Worm (Caenorhabditis elegans) whole organism, late embryonic: Measurements from ENCODE around the gene nmad-1.

Experiments used
- F13H6.1 ChIP-seq: sonication (generic microtip); optimal IDR thresholded peaks from 2 replicates; lab custom pipeline; 2016; ENCODE audit warnings: missing genetic modification characterization, missing compliant biosample characterization
- K02D7.2 ChIP-seq: sonication (generic microtip); optimal IDR thresholded peaks from 2 replicates; lab custom pipeline; 2017; ENCODE audit warnings: mild to moderate bottlenecking, missing genetic modification characterization, missing compliant biosample characterization
- K09A11.1 ChIP-seq: sonication (generic microtip); optimal IDR thresholded peaks from 2 replicates; lab custom pipeline; 2017; ENCODE audit warnings: antibody characterized with exemption, mild to moderate bottlenecking, missing genetic modification characterization, missing compliant biosample characterization; ENCODE audit not compliant: insufficient read depth
- T23F11.4 ChIP-seq: fragments of 200-800 bp; sonication (Bioruptor generic); optimal IDR thresholded peaks from 2 replicates; lab custom pipeline; 2018; ENCODE audit warnings: mild to moderate bottlenecking, missing genetic modification characterization, missing compliant biosample characterization
- ahr-1 ChIP-seq: sonication (generic microtip); optimal IDR thresholded peaks from 2 replicates; lab custom pipeline; 2016; ENCODE audit warnings: missing genetic modification characterization, missing compliant biosample characterization
- ama-1 ChIP-seq: fragments of 150-350 bp; optimal IDR thresholded peaks from 2 replicates; lab custom pipeline; 2014
- ceh-2 ChIP-seq: sonication (generic microtip); optimal IDR thresholded peaks from 2 replicates; lab custom pipeline; 2016; ENCODE audit warnings: missing genotype, missing genetic modification characterization, missing compliant biosample characterization
- ceh-34 ChIP-seq: sonication (generic microtip); optimal IDR thresholded peaks from 2 replicates; lab custom pipeline; 2016; ENCODE audit warnings: mild to moderate bottlenecking, missing genetic modification characterization, missing compliant biosample characterization
- ceh-48 ChIP-seq: sonication (generic microtip); optimal IDR thresholded peaks from 2 replicates; lab custom pipeline; 2016; ENCODE audit warnings: missing genetic modification characterization, inconsistent platforms, missing compliant biosample characterization
- ceh-9 ChIP-seq: sonication (generic microtip); optimal IDR thresholded peaks from 2 replicates; lab custom pipeline; 2016; ENCODE audit warnings: mild to moderate bottlenecking, missing genetic modification characterization, inconsistent platforms, missing compliant biosample characterization
- che-1 ChIP-seq: sonication (generic microtip); optimal IDR thresholded peaks from 2 replicates; lab custom pipeline; 2016; ENCODE audit warnings: mild to moderate bottlenecking, missing genetic modification characterization, missing compliant biosample characterization
- dmd-4 ChIP-seq: sonication (generic microtip); optimal IDR thresholded peaks from 2 replicates; lab custom pipeline; 2016; ENCODE audit warnings: borderline replicate concordance, missing genetic modification characterization, missing compliant biosample characterization
- dve-1 ChIP-seq: sonication (generic microtip); optimal IDR thresholded peaks from 2 replicates; lab custom pipeline; 2017; ENCODE audit warnings: antibody characterized with exemption, mild to moderate bottlenecking, missing genetic modification characterization, missing compliant biosample characterization
- elt-2 ChIP-seq: sonication (generic microtip); optimal IDR thresholded peaks from 2 replicates; lab custom pipeline; 2016; ENCODE audit warnings: missing genetic modification reagents, missing genetic modification characterization, missing compliant biosample characterization
- eyg-1 ChIP-seq: sonication (generic microtip); optimal IDR thresholded peaks from 2 replicates; lab custom pipeline; 2016; ENCODE audit warnings: missing genotype, missing genetic modification characterization, missing compliant biosample characterization
- fax-1 ChIP-seq: sonication (generic microtip); optimal IDR thresholded peaks from 2 replicates; lab custom pipeline; 2016; ENCODE audit warnings: missing genotype, missing genetic modification characterization, missing compliant biosample characterization
- fkh-6 ChIP-seq: sonication (generic microtip); optimal IDR thresholded peaks from 2 replicates; lab custom pipeline; 2016; ENCODE audit warnings: missing genetic modification characterization, missing compliant biosample characterization
- hlh-15 ChIP-seq: sonication (generic microtip); optimal IDR thresholded peaks from 2 replicates; lab custom pipeline; 2016; ENCODE audit warnings: missing genetic modification characterization, missing compliant biosample characterization
- hlh-30 ChIP-seq: sonication (generic microtip); optimal IDR thresholded peaks from 2 replicates; lab custom pipeline; 2017; ENCODE audit warnings: antibody characterized with exemption, missing genetic modification characterization, missing compliant biosample characterization; ENCODE audit not compliant: insufficient read depth
- hlh-6 ChIP-seq: sonication (generic microtip); optimal IDR thresholded peaks from 2 replicates; lab custom pipeline; 2016; ENCODE audit warnings: missing genotype, missing genetic modification characterization, missing compliant biosample characterization
- hlh-8 ChIP-seq: sonication (generic microtip); optimal IDR thresholded peaks from 2 replicates; lab custom pipeline; 2016; ENCODE audit warnings: missing genotype, missing genetic modification characterization, missing compliant biosample characterization
- mec-3 ChIP-seq: sonication (generic microtip); optimal IDR thresholded peaks from 2 replicates; lab custom pipeline; 2016; ENCODE audit warnings: borderline replicate concordance, missing genetic modification characterization, missing compliant biosample characterization
- nhr-232 ChIP-seq: sonication (generic microtip); optimal IDR thresholded peaks from 2 replicates; lab custom pipeline; 2016; ENCODE audit warnings: missing genetic modification characterization, missing compliant biosample characterization
- pag-3 ChIP-seq: sonication (generic microtip); optimal IDR thresholded peaks from 2 replicates; lab custom pipeline; 2016; ENCODE audit warnings: missing compliant biosample characterization, missing genetic modification characterization, borderline replicate concordance
- pax-1 ChIP-seq: fragments of 150-350 bp; optimal IDR thresholded peaks from 2 replicates; lab custom pipeline; 2014; ENCODE audit warnings: missing biosample characterization, missing genetic modification characterization
- pros-1 ChIP-seq: fragments of 150-350 bp; optimal IDR thresholded peaks from 2 replicates; lab custom pipeline; 2014; ENCODE audit warnings: missing biosample characterization, missing genetic modification reagents, missing genetic modification characterization
- rnt-1 ChIP-seq: sonication (generic microtip); optimal IDR thresholded peaks from 2 replicates; lab custom pipeline; 2016; ENCODE audit warnings: missing genetic modification characterization, missing compliant biosample characterization
- sdc-2 ChIP-seq: sonication (generic microtip); optimal IDR thresholded peaks from 2 replicates; lab custom pipeline; 2016; ENCODE audit warnings: missing genotype, missing genetic modification characterization, missing compliant biosample characterization
- syd-9 ChIP-seq: sonication (generic microtip); optimal IDR thresholded peaks from 2 replicates; lab custom pipeline; 2016; ENCODE audit warnings: mild to moderate bottlenecking, missing genetic modification characterization, moderate library complexity, missing compliant biosample characterization
- tbx-7 ChIP-seq: sonication (generic microtip); optimal IDR thresholded peaks from 2 replicates; lab custom pipeline; 2016; ENCODE audit warnings: missing genotype, missing genetic modification characterization, missing compliant biosample characterization
- unc-3 ChIP-seq, 2 experiments: fragments of 200-800 bp in 1 of 2; sonication (Bioruptor generic) in 1 of 2; sonication (generic microtip) in 1 of 2; conservative IDR thresholded peaks in 1 of 2; optimal IDR thresholded peaks in 1 of 2; 2 replicates each; pipeline versions ENCODE4 v1.3.6 to Lab custom; 2016 to 2022; ENCODE audit warnings: missing compliant biosample characterization in 2 of 2, missing genetic modification characterization in 2 of 2, missing genetic modification reagents in 1 of 2
- unc-42 ChIP-seq: sonication (generic microtip); optimal IDR thresholded peaks from 2 replicates; lab custom pipeline; 2016; ENCODE audit warnings: missing genotype, missing genetic modification characterization, missing compliant biosample characterization
- unc-55 ChIP-seq: sonication (generic microtip); optimal IDR thresholded peaks from 2 replicates; lab custom pipeline; 2017; ENCODE audit warnings: missing biosample characterization, missing genetic modification reagents, missing genetic modification characterization
- unc-86 ChIP-seq: sonication (generic microtip); optimal IDR thresholded peaks from 2 replicates; lab custom pipeline; 2016; ENCODE audit warnings: missing genetic modification characterization, missing compliant biosample characterization
- ztf-16 ChIP-seq: sonication (generic microtip); optimal IDR thresholded peaks from 2 replicates; lab custom pipeline; 2017; ENCODE audit warnings: missing genetic modification characterization, missing compliant biosample characterization

nmad-1 gene

DNA sequence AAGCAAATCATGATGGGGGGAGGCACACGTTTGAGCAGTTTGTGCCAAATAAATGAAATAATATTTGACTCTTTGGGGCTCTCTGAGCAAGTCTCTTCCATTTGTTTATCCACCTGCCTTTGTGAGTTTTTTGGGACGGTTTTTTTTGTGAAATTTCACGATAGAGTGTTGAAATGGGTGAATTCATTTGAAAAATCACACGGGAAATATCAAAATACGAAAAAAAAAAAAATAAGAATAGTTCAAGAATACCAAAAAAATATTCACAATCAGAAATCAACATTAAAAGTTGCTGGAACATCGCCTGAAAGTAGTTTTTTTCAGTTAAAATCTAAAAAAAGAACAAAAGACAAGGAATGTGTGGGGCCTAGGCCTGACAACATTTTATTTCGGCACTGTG is 42.2 kb downstream of the nmad-1 start, which contains the start of gene pqn-25:
TSS of gene pqn-25 (minus strand) at position 101 of the 400 bp plus-strand sequence.
- no peak for TF ChIP-seq che-1 (tag; lab: Kevin White, UChicago)
- TF ChIP-seq ztf-16 (tag; lab: Kevin White, UChicago), result no peak
- TF ChIP-seq unc-55 (GFP tag; lab: Kevin White, UChicago), result no peak
- TF ChIP-seq K09A11.1 (tag; lab: Kevin White, UChicago), result no peak
- TF ChIP-seq syd-9 (tag; lab: Kevin White, UChicago), result no peak
- TF ChIP-seq ceh-48, result no peak
- TF ChIP-seq rnt-1 (tag; lab: Kevin White, UChicago), result no peak
- no peak for TF ChIP-seq fax-1 (tag; lab: Kevin White, UChicago)
- TF ChIP-seq hlh-15 (tag; lab: Kevin White, UChicago), result no peak
- no peak for TF ChIP-seq T23F11.4 (GFP tag; lab: Kevin White, UChicago)
- no peak for TF ChIP-seq sdc-2
- TF ChIP-seq tbx-7, result no peak
- no peak for TF ChIP-seq dmd-4 (tag; lab: Kevin White, UChicago)
- TF ChIP-seq hlh-8 (tag; lab: Kevin White, UChicago), result no peak
- no peak for TF ChIP-seq K02D7.2 (tag; lab: Kevin White, UChicago)
- no peak for TF ChIP-seq ceh-34 (tag; lab: Kevin White, UChicago)

DNA sequence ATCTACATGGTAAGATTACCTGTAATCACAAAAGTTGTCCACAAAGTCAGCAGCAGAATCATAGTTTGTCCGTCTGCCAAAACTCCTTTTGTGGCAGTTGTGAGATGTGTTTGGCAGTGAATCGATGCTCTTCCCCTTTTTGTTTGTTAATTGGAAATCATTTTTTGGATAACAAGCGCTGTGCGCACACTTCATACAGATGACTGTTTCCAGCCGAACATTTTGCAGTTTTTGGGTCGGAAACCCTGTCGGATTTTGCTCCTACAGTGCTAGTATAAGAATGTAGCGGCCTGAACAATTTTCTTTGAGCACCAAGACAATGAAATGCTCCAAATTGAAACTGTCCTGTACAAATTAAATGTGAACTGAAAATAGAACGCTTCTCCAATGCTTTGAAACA is 46.1 kb downstream of the nmad-1 start, which contains the start of gene D1044.7:
TSS of gene D1044.7 (minus strand) at position 101 of the 400 bp plus-strand sequence.
- TF ChIP-seq hlh-30 (tag; lab: Kevin White, UChicago) (no peak), elt-2 (tag; lab: Kevin White, UChicago) (no peak), nhr-232 (tag; lab: Kevin White, UChicago) (no peak), hlh-6 (tag; lab: Kevin White, UChicago) (no peak), rnt-1 (tag; lab: Kevin White, UChicago) (no peak)

DNA sequence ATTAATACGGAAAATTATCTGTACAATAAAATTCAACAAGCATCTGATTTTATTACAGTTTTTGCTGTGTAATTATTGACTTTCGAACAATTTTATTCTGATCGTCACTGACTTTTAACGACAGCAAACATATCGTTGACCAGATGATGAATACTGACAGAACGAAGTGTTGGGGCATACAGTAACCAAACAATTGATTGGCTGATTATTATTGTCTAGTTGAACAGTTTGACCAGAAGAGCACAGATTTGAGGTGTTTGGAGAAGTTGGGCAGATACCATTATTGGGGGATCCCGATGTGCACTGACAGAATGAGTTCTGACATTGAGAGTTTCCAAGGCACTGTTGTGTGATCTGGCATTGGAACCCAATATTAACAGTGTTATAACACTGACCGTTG is 47.8 kb downstream of the nmad-1 start:
- TF ChIP-seq pros-1 (tag; lab: Kevin White, UChicago) (no peak), ceh-2 (tag; lab: Kevin White, UChicago) (no peak), ama-1 (lab: Kevin White, UChicago) (no peak), eyg-1 (no peak), unc-42 (tag; lab: Kevin White, UChicago) (no peak), unc-86 (no peak), fkh-6 (tag; lab: Kevin White, UChicago) (no peak), mec-3 (no peak), ztf-16 (tag; lab: Kevin White, UChicago) (no peak), K02D7.2 (tag; lab: Kevin White, UChicago) (no peak), rnt-1 (tag; lab: Kevin White, UChicago) (no peak), pax-1 (tag; lab: Kevin White, UChicago) (no peak), ahr-1 (tag; lab: Kevin White, UChicago) (no peak), hlh-8 (tag; lab: Kevin White, UChicago) (no peak), ceh-9 (tag; lab: Kevin White, UChicago) (no peak), unc-3 (GFP tag; conservative IDR thresholded peaks at IDR 0.05; lab: Robert Waterston, UW) (no peak), unc-3 (tag; optimal IDR thresholded peaks at IDR 0.05; lab: Kevin White, UChicago) (no peak), F13H6.1 (tag; lab: Kevin White, UChicago) (no peak)

DNA sequence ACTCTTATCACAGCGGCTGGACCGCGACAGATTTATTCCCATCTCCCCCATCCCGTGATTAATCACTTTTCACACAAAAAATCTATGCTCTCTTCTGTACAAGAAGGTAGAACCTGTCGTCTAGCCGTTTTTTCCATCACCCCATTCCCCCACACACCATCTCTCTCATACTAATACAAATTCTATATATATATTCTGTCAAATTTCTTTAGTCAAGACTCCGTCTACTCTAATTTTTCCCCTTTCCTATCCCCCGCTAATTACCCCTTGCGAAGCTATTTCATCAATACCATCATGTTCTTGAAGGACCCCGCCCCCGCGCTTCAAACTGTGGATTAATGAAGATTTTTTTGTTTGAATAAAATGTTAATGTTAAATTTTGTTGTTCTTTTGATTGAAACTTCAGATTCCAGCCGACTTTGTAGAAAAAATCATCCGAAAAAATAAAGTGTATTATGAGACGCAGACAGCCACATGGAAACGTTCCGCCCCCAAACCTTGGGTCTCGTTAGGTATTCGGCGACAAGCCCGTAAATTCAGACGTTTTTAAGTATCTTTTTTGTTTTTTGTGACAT is 48.6 kb downstream of the nmad-1 start:
- TF ChIP-seq rnt-1 (tag; lab: Kevin White, UChicago) (no peak), ama-1 (lab: Kevin White, UChicago) (peak; percentile 53), pag-3 (tag; lab: Kevin White, UChicago) (no peak), elt-2 (tag; lab: Kevin White, UChicago) (no peak), dve-1 (no peak)
